Worm (Caenorhabditis elegans): ENCODE measurements around the gene twk-8.

Gene twk-8

ce11 chrIV:9043224-9043623 lies 38.9 kb upstream of the twk-8 start, which contains the start of gene Y73F4A.2:
Gene Y73F4A.2 (minus strand): TSS chrIV:9043347.
- no peak for TF ChIP-seq M03D4.4 (tag; optimal IDR thresholded peaks at IDR 0.05)

ce11 chrIV:9045252-9045651 lies 36.9 kb upstream of the twk-8 start, which contains the start of gene Y73F4A.1:
Gene Y73F4A.1 (minus strand): TSS chrIV:9045352.
- TF ChIP-seq cnd-1 (tag; optimal IDR thresholded peaks at IDR 0.05) (no peak), pha-4 (tag; optimal IDR thresholded peaks at IDR 0.05) (no peak), flh-1 (GFP tag; optimal IDR thresholded peaks at IDR 0.05) (no peak), elt-3 (tag; optimal IDR thresholded peaks at IDR 0.05) (no peak), ceh-39 (tag; optimal IDR thresholded peaks at IDR 0.05) (no peak), lin-13 (tag; optimal IDR thresholded peaks at IDR 0.05) (no peak), lin-32 (GFP tag; optimal IDR thresholded peaks at IDR 0.05) (no peak), M03D4.4 (tag; optimal IDR thresholded peaks at IDR 0.05) (no peak), snpc-4 (tag; optimal IDR thresholded peaks at IDR 0.05) (no peak), ces-1 (GFP tag; optimal IDR thresholded peaks at IDR 0.05) (no peak), bed-3 (GFP tag; optimal IDR thresholded peaks at IDR 0.05) (no peak), mls-2 (tag; optimal IDR thresholded peaks at IDR 0.05) (no peak), mab-5 (tag; optimal IDR thresholded peaks at IDR 0.05) (no peak), zip-8 (tag; optimal IDR thresholded peaks at IDR 0.05) (no peak), ceh-83 (GFP tag; optimal IDR thresholded peaks at IDR 0.05) (no peak), blmp-1 (tag; optimal IDR thresholded peaks at IDR 0.05) (no peak)

ce11 chrIV:9051036-9051435 lies 31.1 kb upstream of the twk-8 start:
- no peak for TF ChIP-seq drap-1 (GFP tag; optimal IDR thresholded peaks at IDR 0.05)
- TF ChIP-seq nhr-12 (tag; optimal IDR thresholded peaks at IDR 0.05), result no peak
- TF ChIP-seq lin-32 (GFP tag; optimal IDR thresholded peaks at IDR 0.05), result no peak
- no peak for TF ChIP-seq ces-1 (GFP tag; optimal IDR thresholded peaks at IDR 0.05)
- no peak for TF ChIP-seq zip-8 (tag; optimal IDR thresholded peaks at IDR 0.05)
- TF ChIP-seq ceh-83 (GFP tag; optimal IDR thresholded peaks at IDR 0.05), result no peak
- TF ChIP-seq nhr-237 (tag; optimal IDR thresholded peaks at IDR 0.05), result no peak
- TF ChIP-seq mep-1 (tag; optimal IDR thresholded peaks at IDR 0.05), result no peak
- TF ChIP-seq sptf-1 (tag; optimal IDR thresholded peaks at IDR 0.05), result no peak
- TF ChIP-seq M03D4.4 (tag; optimal IDR thresholded peaks at IDR 0.05), result no peak
- no peak for TF ChIP-seq lsy-2 (tag; optimal IDR thresholded peaks at IDR 0.05)
- no peak for TF ChIP-seq ham-2 (GFP tag; optimal IDR thresholded peaks at IDR 0.05)

DNA sequence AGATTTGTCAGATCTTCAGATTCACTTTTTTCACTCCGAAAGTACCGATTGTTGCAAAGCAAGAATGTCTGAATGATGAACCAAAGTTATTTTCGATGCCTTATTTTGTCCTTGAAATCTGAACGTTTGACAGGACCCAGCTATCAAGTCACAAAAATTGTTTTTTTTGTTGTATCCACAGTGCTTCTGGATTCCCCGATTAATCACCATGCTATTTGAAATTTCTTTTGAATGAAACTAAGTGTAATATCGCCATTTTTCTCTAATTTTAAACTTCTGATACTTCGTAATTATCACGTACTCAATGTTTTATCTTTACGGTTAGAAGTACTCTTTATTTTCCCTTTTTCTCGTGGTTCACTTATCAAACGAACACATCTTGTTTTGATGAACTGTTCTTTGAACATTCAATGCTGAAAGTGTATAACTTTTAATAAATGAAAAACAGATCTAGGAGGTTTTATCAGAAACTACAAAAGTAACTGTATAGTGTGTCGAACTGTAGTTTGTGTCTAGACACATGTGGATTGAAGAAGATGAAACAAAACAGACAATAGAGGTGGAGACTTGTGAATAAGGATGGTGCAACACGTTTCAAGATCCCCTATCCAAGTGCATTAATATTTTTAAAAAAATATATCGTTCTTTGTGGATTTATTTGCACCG lies 30.5 kb upstream of the twk-8 start:
- TF ChIP-seq elt-1 (tag; optimal IDR thresholded peaks at IDR 0.05; ENCODE audit: borderline replicate concordance, insufficient read depth) (no peak), M03D4.4 (tag; optimal IDR thresholded peaks at IDR 0.05) (no peak), zip-8 (tag; optimal IDR thresholded peaks at IDR 0.05) (no peak), drap-1 (GFP tag; optimal IDR thresholded peaks at IDR 0.05) (no peak), sptf-1 (tag; optimal IDR thresholded peaks at IDR 0.05) (no peak), ham-2 (GFP tag; optimal IDR thresholded peaks at IDR 0.05) (no peak)

ce11 chrIV:9053403-9053802 lies 28.8 kb upstream of the twk-8 start:
- TF ChIP-seq ham-2 (GFP tag; optimal IDR thresholded peaks at IDR 0.05), result no peak
- no peak for TF ChIP-seq nhr-2 (tag; optimal IDR thresholded peaks at IDR 0.05)
- no peak for TF ChIP-seq drap-1 (GFP tag; optimal IDR thresholded peaks at IDR 0.05)
- TF ChIP-seq ceh-39 (tag; optimal IDR thresholded peaks at IDR 0.05), result no peak
- TF ChIP-seq unc-39 (tag; optimal IDR thresholded peaks at IDR 0.05), result no peak
- no peak for TF ChIP-seq nhr-237 (tag; optimal IDR thresholded peaks at IDR 0.05)

DNA sequence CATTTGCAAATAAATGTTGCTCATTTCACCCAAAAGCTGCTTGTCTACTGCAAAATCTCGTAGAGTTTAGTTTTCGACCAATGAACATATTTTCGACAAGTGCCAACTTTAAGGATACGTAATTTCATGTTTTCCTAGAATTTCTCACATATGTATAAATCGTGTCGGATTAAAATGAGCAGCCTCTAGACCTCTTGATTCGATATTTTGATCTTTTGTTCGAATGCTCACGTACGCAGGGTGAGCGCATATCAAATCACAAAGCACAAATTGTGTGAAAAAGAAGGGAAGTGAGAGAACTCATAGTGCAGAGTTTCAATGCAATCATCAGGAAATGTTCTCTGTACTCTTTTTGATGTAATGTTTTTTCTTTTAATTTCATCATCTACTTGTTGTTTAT lies 18.6 kb upstream of the twk-8 start:
- TF ChIP-seq lin-32 (GFP tag; optimal IDR thresholded peaks at IDR 0.05) (no peak), elt-1 (tag; optimal IDR thresholded peaks at IDR 0.05; ENCODE audit: borderline replicate concordance, insufficient read depth) (no peak), zip-8 (tag; optimal IDR thresholded peaks at IDR 0.05) (no peak), ceh-39 (tag; optimal IDR thresholded peaks at IDR 0.05) (no peak), snpc-4 (tag; optimal IDR thresholded peaks at IDR 0.05) (no peak), lsy-2 (tag; optimal IDR thresholded peaks at IDR 0.05) (no peak), nhr-12 (tag; optimal IDR thresholded peaks at IDR 0.05) (no peak), mab-5 (tag; optimal IDR thresholded peaks at IDR 0.05) (no peak), lin-13 (tag; optimal IDR thresholded peaks at IDR 0.05) (no peak), unc-62 (GFP tag; optimal IDR thresholded peaks at IDR 0.05) (no peak), ces-1 (GFP tag; optimal IDR thresholded peaks at IDR 0.05) (no peak), unc-120 (tag; optimal IDR thresholded peaks at IDR 0.05; ENCODE audit: poor library complexity, severe bottlenecking) (no peak), nhr-28 (tag; optimal IDR thresholded peaks at IDR 0.05) (no peak), cnd-1 (tag; optimal IDR thresholded peaks at IDR 0.05) (no peak), unc-39 (tag; optimal IDR thresholded peaks at IDR 0.05) (no peak), elt-3 (tag; optimal IDR thresholded peaks at IDR 0.05) (no peak), ceh-43 (GFP tag; optimal IDR thresholded peaks at IDR 0.05) (no peak), nhr-76 (tag; optimal IDR thresholded peaks at IDR 0.05) (no peak), mls-2 (tag; optimal IDR thresholded peaks at IDR 0.05) (no peak), nhr-237 (tag; optimal IDR thresholded peaks at IDR 0.05) (no peak)
